Fruit fly (Drosophila melanogaster) whole organism, embryonic: ENCODE measurements around the gene ghi.

Source experiments
- Aef1 ChIP-seq: fragments of 200-800 bp; sonication (Bioruptor generic); IDR thresholded peaks from 3 replicates; pipeline ENCODE4 v1.3.6; 2022; ENCODE audit warnings: missing biosample characterization, missing genetic modification characterization
- BEAF-32 ChIP-seq: fragments of 200-800 bp; sonication (Bioruptor generic); optimal IDR thresholded peaks from 3 replicates; lab custom pipeline; 2017; ENCODE audit warnings: missing biosample characterization, missing genetic modification characterization, mild to moderate bottlenecking, moderate library complexity, missing genetic modification reagents
- CG10321 ChIP-seq: fragments of 200-800 bp; sonication (Bioruptor generic); IDR thresholded peaks from 2 replicates; pipeline ENCODE4 v1.3.6; 2022; ENCODE audit warnings: missing biosample characterization, missing genetic modification characterization
- CG10366 ChIP-seq: fragments of 200-800 bp; sonication (Bioruptor generic); IDR thresholded peaks from 2 replicates; pipeline ENCODE4 v1.3.6; 2022; ENCODE audit warnings: missing biosample characterization, missing genetic modification characterization
- CG10543 ChIP-seq: fragments of 200-800 bp; sonication (Bioruptor generic); optimal IDR thresholded peaks from 3 replicates; lab custom pipeline; 2017; ENCODE audit warnings: missing biosample characterization, mild to moderate bottlenecking, missing genetic modification characterization, moderate library complexity
- CG11504 ChIP-seq: fragments of 200-800 bp; sonication (Bioruptor generic); optimal IDR thresholded peaks from 3 replicates; lab custom pipeline; 2019; ENCODE audit warnings: missing biosample characterization, mild to moderate bottlenecking, missing genetic modification characterization, moderate library complexity
- CG11695 ChIP-seq: fragments of 200-800 bp; sonication (Bioruptor generic); IDR thresholded peaks from 3 replicates; pipeline ENCODE4 v1.3.6; 2022; ENCODE audit warnings: missing biosample characterization, missing genetic modification characterization
- CG12155 ChIP-seq: fragments of 200-800 bp; sonication (Bioruptor generic); optimal IDR thresholded peaks from 3 replicates; lab custom pipeline; 2016; ENCODE audit warnings: missing biosample characterization, missing genetic modification characterization
- CG12299 ChIP-seq: fragments of 200-800 bp; sonication (Bioruptor generic); optimal IDR thresholded peaks from 2 replicates; lab custom pipeline; 2018; ENCODE audit warnings: missing biosample characterization, mild to moderate bottlenecking, missing genetic modification characterization
- CG12659 ChIP-seq: fragments of 200-800 bp; sonication (Bioruptor generic); optimal IDR thresholded peaks from 3 replicates; lab custom pipeline; 2017; ENCODE audit warnings: mild to moderate bottlenecking, missing biosample characterization, missing genetic modification reagents, missing genetic modification characterization
- CG15479 ChIP-seq: fragments of 200-800 bp; sonication (Bioruptor generic); optimal IDR thresholded peaks from 3 replicates; lab custom pipeline; 2019; ENCODE audit warnings: missing biosample characterization, mild to moderate bottlenecking, missing genetic modification characterization, moderate library complexity
- CG2116 ChIP-seq: fragments of 200-800 bp; sonication (Bioruptor generic); optimal IDR thresholded peaks from 3 replicates; lab custom pipeline; 2018; ENCODE audit warnings: missing biosample characterization, mild to moderate bottlenecking, missing genetic modification characterization
- CG2120 ChIP-seq: fragments of 200-800 bp; sonication (Bioruptor generic); optimal IDR thresholded peaks from 3 replicates; lab custom pipeline; 2016; ENCODE audit warnings: missing biosample characterization, missing genetic modification characterization
- CG32532 ChIP-seq: fragments of 200-800 bp; sonication (Bioruptor generic); IDR thresholded peaks from 2 replicates; pipeline ENCODE4 v1.3.6; 2022; ENCODE audit warnings: missing biosample characterization, missing genetic modification characterization
- CG3281 ChIP-seq: fragments of 200-800 bp; sonication (Bioruptor generic); optimal IDR thresholded peaks from 3 replicates; lab custom pipeline; 2017; ENCODE audit warnings: missing biosample characterization, mild to moderate bottlenecking, missing genetic modification characterization
- CG6254 ChIP-seq: fragments of 200-800 bp; sonication (Bioruptor generic); optimal IDR thresholded peaks from 3 replicates; lab custom pipeline; 2017; ENCODE audit warnings: mild to moderate bottlenecking, missing biosample characterization, missing genetic modification reagents, missing genetic modification characterization
- CG7372 ChIP-seq: fragments of 200-800 bp; sonication (Bioruptor generic); IDR thresholded peaks from 2 replicates; pipeline ENCODE4 v1.3.6; 2022; ENCODE audit warnings: missing biosample characterization, missing genetic modification characterization
- CG8924 ChIP-seq: fragments of 200-800 bp; optimal IDR thresholded peaks from 3 replicates; lab custom pipeline; 2019; ENCODE audit warnings: missing biosample characterization, mild to moderate bottlenecking, missing genetic modification characterization, moderate library complexity
- CG9727 ChIP-seq: fragments of 200-800 bp; sonication (Bioruptor generic); optimal IDR thresholded peaks from 3 replicates; lab custom pipeline; 2017; ENCODE audit warnings: missing biosample characterization, mild to moderate bottlenecking, missing genetic modification characterization
- CHES-1-like ChIP-seq: fragments of 200-800 bp; sonication (Bioruptor generic); optimal IDR thresholded peaks from 2 replicates; lab custom pipeline; 2016; ENCODE audit warnings: missing biosample characterization, missing genetic modification characterization
- CrebB ChIP-seq: fragments of 200-800 bp; sonication (Bioruptor generic); optimal IDR thresholded peaks from 3 replicates; lab custom pipeline; 2018; ENCODE audit warnings: missing biosample characterization, mild to moderate bottlenecking, missing genetic modification characterization
- Gsc ChIP-seq: fragments of 200-800 bp; sonication (Bioruptor generic); IDR thresholded peaks from 2 replicates; pipeline ENCODE4 v1.3.6; 2022; ENCODE audit warnings: missing biosample characterization, missing genetic modification characterization
- HmgZ ChIP-seq: fragments of 200-800 bp; sonication (Bioruptor generic); optimal IDR thresholded peaks from 2 replicates; lab custom pipeline; 2018; ENCODE audit warnings: missing biosample characterization, mild to moderate bottlenecking, missing genetic modification characterization
- Hr51 ChIP-seq, 2 experiments: fragments of 200-800 bp; sonication (Bioruptor generic); optimal IDR thresholded peaks; 2 replicates in 1 of 2; 3 replicates in 1 of 2; lab custom pipeline; 2016 to 2018; ENCODE audit warnings: missing biosample characterization in 2 of 2, missing genetic modification characterization in 2 of 2, mild to moderate bottlenecking in 1 of 2, moderate library complexity in 1 of 2
- Hsf ChIP-seq: fragments of 200-800 bp; sonication (Bioruptor generic); optimal IDR thresholded peaks from 3 replicates; lab custom pipeline; 2016; ENCODE audit warnings: missing biosample characterization, missing genetic modification characterization
- MBD-R2 ChIP-seq: fragments of 200-800 bp; sonication (Bioruptor generic); IDR thresholded peaks from 2 replicates; pipeline ENCODE4 v1.3.6; 2022; ENCODE audit warnings: missing biosample characterization, missing genetic modification characterization
- Nf-YC ChIP-seq: fragments of 200-800 bp; optimal IDR thresholded peaks from 3 replicates; lab custom pipeline; 2019; ENCODE audit warnings: missing biosample characterization, mild to moderate bottlenecking, missing genetic modification characterization, moderate library complexity
- Oaz ChIP-seq: fragments of 200-800 bp; sonication (Bioruptor generic); IDR thresholded peaks from 2 replicates; pipeline ENCODE4 v1.3.6; 2022; ENCODE audit warnings: missing biosample characterization, missing genetic modification characterization
- Optix ChIP-seq: fragments of 200-800 bp; sonication (Bioruptor generic); IDR thresholded peaks from 3 replicates; pipeline ENCODE4 v1.3.6; 2022; ENCODE audit warnings: missing biosample characterization, missing genetic modification characterization
- Ravus ChIP-seq: fragments of 200-800 bp; sonication (Bioruptor generic); IDR thresholded peaks from 2 replicates; pipeline ENCODE4 v1.3.6; 2022; ENCODE audit warnings: missing biosample characterization, missing genetic modification characterization
- Rfx ChIP-seq: fragments of 200-800 bp; sonication (Bioruptor generic); IDR thresholded peaks from 2 replicates; pipeline ENCODE4 v1.3.6; 2022; ENCODE audit warnings: missing biosample characterization, missing genetic modification characterization
- Scr ChIP-seq: fragments of 200-800 bp; sonication (Bioruptor generic); IDR thresholded peaks from 2 replicates; pipeline ENCODE4 v1.3.6; 2022; ENCODE audit warnings: missing biosample characterization, missing genetic modification characterization; ENCODE audit not compliant: partially characterized antibody
- Sry-δ ChIP-seq: fragments of 200-800 bp; sonication (Bioruptor generic); optimal IDR thresholded peaks from 2 replicates; lab custom pipeline; 2016; ENCODE audit warnings: missing biosample characterization, missing genetic modification characterization
- Vsx1 ChIP-seq: fragments of 200-800 bp; sonication (Bioruptor generic); optimal IDR thresholded peaks from 2 replicates; lab custom pipeline; 2017; ENCODE audit warnings: missing biosample characterization, mild to moderate bottlenecking, missing genetic modification characterization, missing genetic modification reagents
- Xbp1 ChIP-seq: fragments of 200-800 bp; sonication (Bioruptor generic); optimal IDR thresholded peaks from 3 replicates; lab custom pipeline; 2016; ENCODE audit warnings: missing biosample characterization, mild to moderate bottlenecking, missing genetic modification characterization
- Xrp1 ChIP-seq: fragments of 200-800 bp; sonication (Bioruptor generic); IDR thresholded peaks from 2 replicates; pipeline ENCODE4 v1.3.6; 2022; ENCODE audit warnings: missing biosample characterization, missing genetic modification characterization
- bbx ChIP-seq: fragments of 200-800 bp; sonication (Bioruptor generic); IDR thresholded peaks from 2 replicates; pipeline ENCODE4 v1.3.6; 2022; ENCODE audit warnings: missing biosample characterization, missing genetic modification characterization; ENCODE audit not compliant: partially characterized antibody
- bsh ChIP-seq, 2 experiments: fragments of 200-800 bp; sonication (Bioruptor generic); optimal IDR thresholded peaks; 2 replicates each; lab custom pipeline; 2017 to 2018; ENCODE audit warnings: mild to moderate bottlenecking in 2 of 2, missing biosample characterization in 2 of 2, missing genetic modification characterization in 2 of 2, moderate library complexity in 1 of 2
- dpn ChIP-seq, 2 experiments: fragments of 200-800 bp; sonication (Bioruptor generic); optimal IDR thresholded peaks; 3 replicates each; lab custom pipeline; 2016; ENCODE audit warnings: missing biosample characterization in 2 of 2, missing genetic modification characterization in 2 of 2
- lab ChIP-seq: fragments of 200-800 bp; sonication (Bioruptor generic); optimal IDR thresholded peaks from 3 replicates; lab custom pipeline; 2017; ENCODE audit warnings: missing biosample characterization, missing genetic modification characterization, mild to moderate bottlenecking, moderate library complexity, missing genetic modification reagents
- nmo ChIP-seq: fragments of 200-800 bp; sonication (Bioruptor generic); optimal IDR thresholded peaks from 2 replicates; lab custom pipeline; 2018; ENCODE audit warnings: missing biosample characterization, mild to moderate bottlenecking, missing genetic modification characterization, moderate library complexity
- ranshi ChIP-seq: fragments of 200-800 bp; sonication (Bioruptor generic); IDR thresholded peaks from 2 replicates; pipeline ENCODE4 v1.3.6; 2022; ENCODE audit warnings: missing biosample characterization, missing genetic modification characterization
- row ChIP-seq: fragments of 200-800 bp; sonication (Bioruptor generic); IDR thresholded peaks from 3 replicates; pipeline ENCODE4 v1.3.6; 2022; ENCODE audit warnings: missing biosample characterization, missing genetic modification characterization
- slbo ChIP-seq: fragments of 200-800 bp; sonication (Bioruptor generic); IDR thresholded peaks from 2 replicates; pipeline ENCODE4 v1.3.6; 2022; ENCODE audit warnings: missing biosample characterization, missing genetic modification characterization
- ssp ChIP-seq: fragments of 200-800 bp; sonication (Bioruptor generic); IDR thresholded peaks from 2 replicates; pipeline ENCODE4 v1.3.6; 2022; ENCODE audit warnings: missing biosample characterization, missing genetic modification characterization
- tap ChIP-seq: fragments of 200-800 bp; optimal IDR thresholded peaks from 3 replicates; lab custom pipeline; 2019; ENCODE audit warnings: missing biosample characterization, mild to moderate bottlenecking, missing genetic modification characterization, moderate library complexity
- twi ChIP-seq: fragments of 200-800 bp; optimal IDR thresholded peaks from 2 replicates; lab custom pipeline; 2019; ENCODE audit warnings: missing biosample characterization, mild to moderate bottlenecking, missing genetic modification characterization, moderate library complexity
- zfh2 ChIP-seq: fragments of 200-800 bp; sonication (Bioruptor generic); optimal IDR thresholded peaks from 2 replicates; lab custom pipeline; 2016; ENCODE audit warnings: missing biosample characterization, missing genetic modification characterization

ghi gene

dm6 chr3L:9423757-9424527 is 27.7 kb upstream of the ghi start (continued):
- no peak for TF ChIP-seq bbx (GFP tag; lab: Robert Waterston, UW)
- no peak for TF ChIP-seq twi (tag; lab: Kevin White, UChicago)
- no peak for TF ChIP-seq CG2120 (GFP tag; lab: Kevin White, UChicago)
- TF ChIP-seq CHES-1-like (GFP tag; lab: Kevin White, UChicago): no peak
- no peak for TF ChIP-seq Aef1 (GFP tag; lab: Robert Waterston, UW)
- no peak for TF ChIP-seq Scr (GFP tag; lab: Robert Waterston, UW)
- TF ChIP-seq CG11695 (GFP tag; lab: Robert Waterston, UW): no peak
- TF ChIP-seq Hsf (GFP tag; lab: Kevin White, UChicago): no peak
- no peak for TF ChIP-seq CG15479 (GFP tag; lab: Kevin White, UChicago)
- TF ChIP-seq tap (tag; lab: Kevin White, UChicago): no peak
- TF ChIP-seq Xbp1 (GFP tag; lab: Kevin White, UChicago): no peak
- TF ChIP-seq CG10543: peak; percentile 35
- no peak for TF ChIP-seq CG10321
- TF ChIP-seq row: no peak
- TF ChIP-seq Optix (GFP tag; lab: Robert Waterston, UW): no peak
- no peak for TF ChIP-seq zfh2 (GFP tag; lab: Kevin White, UChicago)
- TF ChIP-seq Sry-δ (GFP tag; lab: Kevin White, UChicago): no peak
- no peak for TF ChIP-seq CG12659 (GFP tag; lab: Kevin White, UChicago)

DNA sequence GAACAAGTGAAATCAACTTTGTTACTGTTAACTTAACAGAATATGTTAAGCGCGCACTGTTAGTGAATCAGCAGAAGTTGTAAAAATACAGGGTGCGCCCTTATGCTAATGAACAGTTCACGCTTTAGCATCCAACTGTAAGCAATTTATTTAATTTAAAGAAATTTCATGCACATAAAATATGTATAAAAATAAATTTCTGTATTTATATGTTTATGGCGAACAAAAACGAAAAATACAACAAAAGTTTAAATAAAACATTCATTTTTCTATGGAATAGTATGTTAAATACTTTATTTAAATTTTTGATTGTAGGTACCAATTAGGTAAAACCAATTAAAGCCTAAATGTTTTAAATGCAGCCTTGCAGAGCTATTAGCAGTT is 27.2 kb upstream of the ghi start:
- TF ChIP-seq CG12155: peak; percentile 12
- TF ChIP-seq Gsc (GFP tag; lab: Robert Waterston, UW): no peak
- TF ChIP-seq slbo: peak; percentile 31; the same call in 1 of the 2 replicates
- no peak for TF ChIP-seq MBD-R2 (GFP tag; lab: Robert Waterston, UW)
- peak; percentile 6 for TF ChIP-seq CG12659 (GFP tag; lab: Kevin White, UChicago)
- no peak for TF ChIP-seq ssp (GFP tag; lab: Robert Waterston, UW)
- TF ChIP-seq HmgZ (tag; lab: Kevin White, UChicago): no peak
- TF ChIP-seq Nf-YC (tag; lab: Kevin White, UChicago): peak; percentile 37
- TF ChIP-seq CG9727 (GFP tag; lab: Kevin White, UChicago): peak; percentile 48
- peak; percentile 50; the same call in 1 of the 2 replicates for TF ChIP-seq Rfx (GFP tag; lab: Robert Waterston, UW)
- TF ChIP-seq CG12299: peak; percentile 56
- TF ChIP-seq Xrp1 (GFP tag; lab: Robert Waterston, UW): 0 out of 2 replicates have a peak, but pooled peaks have one; percentile 21
- TF ChIP-seq BEAF-32 (GFP tag; lab: Kevin White, UChicago): no peak
- no peak for TF ChIP-seq dpn (GFP tag; optimal IDR thresholded peaks at IDR 0.05; lab: Kevin White, UChicago)
- TF ChIP-seq Ravus (GFP tag; lab: Robert Waterston, UW): no peak
- 0 out of 2 replicates have a peak, but pooled peaks have one; percentile 12 for TF ChIP-seq CG7372 (GFP tag; lab: Robert Waterston, UW)
- peak; percentile 43 for TF ChIP-seq CG2116 (GFP tag; lab: Kevin White, UChicago)
- peak in 1 of 2 experiments; percentile 71 for TF ChIP-seq Hr51 (GFP tag; optimal IDR thresholded peaks at IDR 0.05; lab: Kevin White, UChicago)
- TF ChIP-seq nmo: peak; percentile 1
- peak; percentile 16 for TF ChIP-seq Vsx1
- TF ChIP-seq bsh (GFP tag; optimal IDR thresholded peaks at IDR 0.05; lab: Kevin White, UChicago): peak in 1 of 2 experiments; percentile 61
- TF ChIP-seq CG11504 (tag; lab: Kevin White, UChicago): peak; percentile 64
- peak; percentile 80 for TF ChIP-seq CG10366
- peak; percentile 39 for TF ChIP-seq CG3281 (GFP tag; lab: Kevin White, UChicago)
- peak; percentile 1 for TF ChIP-seq CG6254 (GFP tag; lab: Kevin White, UChicago)
- TF ChIP-seq CG11695 (GFP tag; lab: Robert Waterston, UW): peak; percentile 56; the same call in 2 of the 3 replicates
- TF ChIP-seq CG8924 (tag; lab: Kevin White, UChicago): peak; percentile 64
- peak; percentile 38 for TF ChIP-seq lab
- TF ChIP-seq CrebB (tag; lab: Kevin White, UChicago): peak; percentile 21
- no peak for TF ChIP-seq Oaz (GFP tag; lab: Robert Waterston, UW)
- 0 out of 2 replicates have a peak, but pooled peaks have one; percentile 7 for TF ChIP-seq ranshi
- TF ChIP-seq CG32532 (GFP tag; lab: Robert Waterston, UW): peak; percentile 66; the same call in 1 of the 2 replicates
